Worm (Caenorhabditis elegans) whole organism, late embryonic: ENCODE results near the gene scl-1.

Experiments
- T23F11.4 ChIP-seq: fragments of 200-800 bp; sonication (Bioruptor generic); optimal IDR thresholded peaks from 2 replicates; lab custom pipeline; 2018; ENCODE audit warnings: mild to moderate bottlenecking, missing genetic modification characterization, missing compliant biosample characterization
- dmd-4 ChIP-seq: sonication (generic microtip); optimal IDR thresholded peaks from 2 replicates; lab custom pipeline; 2016; ENCODE audit warnings: borderline replicate concordance, missing genetic modification characterization, missing compliant biosample characterization
- fkh-10 ChIP-seq: fragments of 150-350 bp; optimal IDR thresholded peaks from 2 replicates; lab custom pipeline; 2014; ENCODE audit warnings: missing biosample characterization, missing genetic modification reagents, missing genetic modification characterization
- hlh-6 ChIP-seq: sonication (generic microtip); optimal IDR thresholded peaks from 2 replicates; lab custom pipeline; 2016; ENCODE audit warnings: missing genotype, missing genetic modification characterization, missing compliant biosample characterization
- pha-4 ChIP-seq: fragments of 150-350 bp; optimal IDR thresholded peaks from 2 replicates; lab custom pipeline; 2018; ENCODE audit warnings: missing biosample characterization, missing genetic modification reagents, missing genetic modification characterization
- pqm-1 ChIP-seq: sonication (generic microtip); optimal IDR thresholded peaks from 2 replicates; lab custom pipeline; 2016; ENCODE audit warnings: missing genetic modification characterization, missing compliant biosample characterization
- pros-1 ChIP-seq: fragments of 150-350 bp; optimal IDR thresholded peaks from 2 replicates; lab custom pipeline; 2014; ENCODE audit warnings: missing biosample characterization, missing genetic modification reagents, missing genetic modification characterization

DNA sequence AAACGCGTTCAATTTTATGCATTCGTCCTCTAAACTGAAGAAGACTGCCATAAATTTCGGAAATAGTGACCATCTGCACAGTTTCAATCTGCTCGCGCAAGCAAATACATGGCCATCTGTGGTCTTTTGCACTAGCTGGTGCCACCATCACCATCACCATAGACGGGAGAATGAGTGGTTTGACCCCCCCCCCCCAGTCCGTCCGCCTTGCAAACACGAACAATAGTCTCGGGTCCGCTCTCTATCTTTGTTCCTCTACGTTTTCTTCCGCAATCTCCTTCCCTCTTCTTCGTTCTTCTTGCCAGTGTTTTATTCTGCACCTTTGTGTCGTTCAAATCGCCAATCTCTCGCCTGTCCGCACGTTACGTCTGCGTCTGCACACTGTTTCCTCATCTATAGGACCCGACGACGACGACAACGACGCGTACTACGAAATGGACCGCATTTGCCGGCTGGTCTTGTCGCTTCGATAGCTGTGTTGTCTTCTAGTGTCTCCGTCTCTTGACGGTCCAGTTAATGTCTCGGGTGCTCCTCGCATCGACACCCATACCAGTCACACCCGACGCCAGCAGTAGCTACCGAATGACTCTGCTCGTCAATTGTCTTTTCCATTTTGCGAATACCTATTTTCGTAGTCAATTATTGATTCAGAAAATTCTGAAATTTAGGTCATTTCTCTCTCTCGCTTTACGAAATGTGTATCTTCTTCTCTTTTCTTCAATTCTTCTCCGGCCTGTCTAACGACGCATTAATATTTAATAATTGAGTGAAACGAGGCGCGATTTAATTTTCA lies 26.3 kb upstream of the scl-1 start:
- TF ChIP-seq hlh-6 (tag; lab: Kevin White, UChicago) (peak; percentile 66), pros-1 (tag; lab: Kevin White, UChicago) (no peak), T23F11.4 (GFP tag; lab: Kevin White, UChicago) (no peak), fkh-10 (no peak), pha-4 (tag; lab: Kevin White, UChicago) (no peak), pqm-1 (tag; lab: Kevin White, UChicago) (no peak), dmd-4 (tag; lab: Kevin White, UChicago) (no peak)
